Fruit fly (Drosophila melanogaster): ENCODE measurements around the gene pros.

DNA sequence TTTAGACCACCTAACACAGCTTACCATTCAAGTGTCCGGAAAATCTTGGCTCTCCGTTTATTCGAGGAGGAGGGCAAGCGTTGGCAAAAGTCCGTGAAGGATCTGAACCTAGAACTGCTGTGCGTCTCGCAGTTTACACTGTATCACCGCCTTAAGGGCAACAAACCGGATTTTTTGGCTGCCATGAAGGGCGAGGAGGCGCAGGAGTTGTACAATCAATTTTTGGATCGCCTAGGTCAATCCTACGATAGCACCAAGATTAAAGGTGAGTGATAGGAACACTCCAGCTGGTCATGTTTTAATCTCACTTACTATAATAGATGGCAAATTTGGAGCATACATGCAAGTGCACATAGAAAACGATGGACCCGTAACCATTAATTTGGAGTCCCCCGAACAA lies 102.0 kb downstream of the pros start:
- TF ChIP-seq sv (GFP tag; optimal IDR thresholded peaks at IDR 0.05) (no peak), pan (optimal IDR thresholded peaks at IDR 0.05) (no peak), ey (GFP tag; optimal IDR thresholded peaks at IDR 0.05) (no peak)
